Worm (Caenorhabditis elegans) whole organism, midembryonic: ENCODE data around the gene lin-29.
A peak's percentile ranks its signal among the peaks of the same experiment; 100 is the strongest.

ENCODE experiments used
- T22C8.4 ChIP-seq: fragments of 200-800 bp; sonication (Bioruptor generic); IDR thresholded peaks from 2 replicates; pipeline ENCODE4 v1.3.6; 2022; ENCODE audit warnings: missing genetic modification characterization, missing compliant biosample characterization
- cog-1 ChIP-seq: sonication (generic microtip); optimal IDR thresholded peaks from 2 replicates; lab custom pipeline; 2016; ENCODE audit warnings: missing genetic modification characterization, missing compliant biosample characterization
- flt-1 ChIP-seq: fragments of 200-800 bp; sonication (Bioruptor generic); IDR thresholded peaks from 2 replicates; pipeline ENCODE4 v1.3.6; 2022; ENCODE audit warnings: missing genetic modification characterization, missing compliant biosample characterization
- klf-2 ChIP-seq: fragments of 200-800 bp; sonication (Bioruptor generic); conservative IDR thresholded peaks from 2 replicates; pipeline ENCODE4 v1.3.6; 2022; ENCODE audit warnings: missing genetic modification reagents, missing genetic modification characterization, missing compliant biosample characterization
- med-1 ChIP-seq: sonication (generic microtip); optimal IDR thresholded peaks from 2 replicates; lab custom pipeline; 2017; ENCODE audit warnings: missing genetic modification characterization, mild to moderate bottlenecking, missing compliant biosample characterization, antibody characterized with exemption, missing genetic modification reagents; ENCODE audit not compliant: insufficient read depth
- ref-1 ChIP-seq: fragments of 200-800 bp; sonication (Bioruptor generic); conservative IDR thresholded peaks from 2 replicates; pipeline ENCODE4 v1.3.6; 2022; ENCODE audit warnings: missing genetic modification reagents, missing genetic modification characterization, missing compliant biosample characterization
- tab-1 ChIP-seq: fragments of 200-800 bp; sonication (Bioruptor generic); IDR thresholded peaks from 2 replicates; pipeline ENCODE4 v1.3.6; 2022; ENCODE audit warnings: missing genetic modification characterization, missing compliant biosample characterization
- ztf-23 ChIP-seq: fragments of 200-800 bp; sonication (Bioruptor generic); IDR thresholded peaks from 2 replicates; pipeline ENCODE4 v1.3.6; 2022; ENCODE audit warnings: missing genetic modification reagents, missing genetic modification characterization, missing compliant biosample characterization
- ztf-29 ChIP-seq: fragments of 200-800 bp; sonication (Bioruptor generic); IDR thresholded peaks from 2 replicates; pipeline ENCODE4 v1.3.6; 2022; ENCODE audit warnings: missing genetic modification reagents, missing genetic modification characterization, missing compliant biosample characterization

Gene lin-29

ce11 chrII:11935266-11935665 is at the start of gene lin-29:
Gene lin-29, minus strand, starts transcription at chrII:11935343.
- TF ChIP-seq ztf-29 (GFP tag; lab: Robert Waterston, UW) (no peak), T22C8.4 (GFP tag; lab: Robert Waterston, UW) (no peak), ref-1 (GFP tag; lab: Robert Waterston, UW) (no peak), flt-1 (GFP tag; lab: Robert Waterston, UW) (no peak), med-1 (GFP tag; lab: Kevin White, UChicago) (no peak), ztf-23 (GFP tag; lab: Robert Waterston, UW) (no peak), tab-1 (GFP tag; lab: Robert Waterston, UW) (no peak), cog-1 (tag; lab: Kevin White, UChicago) (no peak), klf-2 (GFP tag; lab: Robert Waterston, UW) (no peak)

DNA sequence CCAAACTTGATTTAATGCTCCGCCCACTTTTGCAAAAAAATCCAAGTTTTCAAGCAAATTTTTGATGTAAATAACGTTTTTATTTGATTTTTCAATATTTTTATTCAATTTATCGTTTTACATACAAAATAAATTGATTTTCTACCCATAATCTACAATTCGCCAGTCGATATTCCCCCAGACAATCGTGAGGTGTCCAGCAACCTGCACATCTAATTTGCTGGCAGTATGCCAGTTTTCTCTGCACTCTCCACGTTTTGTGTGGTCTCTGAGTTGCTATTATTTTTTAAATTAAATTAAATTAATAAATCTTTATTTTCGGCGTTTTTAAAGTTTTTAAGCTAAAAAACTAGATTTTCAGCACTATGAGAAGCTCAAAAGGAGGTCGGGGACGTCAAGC is 45.0 kb upstream of the lin-29 start:
- TF ChIP-seq ztf-23 (GFP tag; lab: Robert Waterston, UW) = peak; percentile 76
- no peak for TF ChIP-seq ref-1 (GFP tag; lab: Robert Waterston, UW)
- peak; percentile 62 for TF ChIP-seq cog-1 (tag; lab: Kevin White, UChicago)
- TF ChIP-seq flt-1 (GFP tag; lab: Robert Waterston, UW) = peak; percentile 63
- no peak for TF ChIP-seq ztf-29 (GFP tag; lab: Robert Waterston, UW)
- no peak for TF ChIP-seq klf-2 (GFP tag; lab: Robert Waterston, UW)
- TF ChIP-seq med-1 (GFP tag; lab: Kevin White, UChicago) = no peak
- 0 out of 2 replicates have a peak, but pooled peaks have one; percentile 8 for TF ChIP-seq tab-1 (GFP tag; lab: Robert Waterston, UW)
- no peak for TF ChIP-seq T22C8.4 (GFP tag; lab: Robert Waterston, UW)

ce11 chrII:11979449-11980095 is 44.4 kb upstream of the lin-29 start, which contains the start of the genes ash-2 and Y17G7B.20:
Gene ash-2, plus strand, starts transcription at chrII:11979838.
Gene Y17G7B.20, minus strand, starts transcription at chrII:11979844.
- TF ChIP-seq tab-1 (GFP tag; lab: Robert Waterston, UW) = 0 out of 2 replicates have a peak, but pooled peaks have one; percentile 4
- TF ChIP-seq klf-2 (GFP tag; lab: Robert Waterston, UW) = no peak

ce11 chrII:11978920-11979319 is 43.8 kb upstream of the lin-29 start:
- no peak for TF ChIP-seq cog-1 (tag; lab: Kevin White, UChicago)
- TF ChIP-seq klf-2 (GFP tag; lab: Robert Waterston, UW) = no peak
- TF ChIP-seq ztf-29 (GFP tag; lab: Robert Waterston, UW) = no peak
- TF ChIP-seq ref-1 (GFP tag; lab: Robert Waterston, UW) = no peak
- no peak for TF ChIP-seq T22C8.4 (GFP tag; lab: Robert Waterston, UW)
- no peak for TF ChIP-seq flt-1 (GFP tag; lab: Robert Waterston, UW)
- no peak for TF ChIP-seq med-1 (GFP tag; lab: Kevin White, UChicago)
- TF ChIP-seq ztf-23 (GFP tag; lab: Robert Waterston, UW) = no peak
- TF ChIP-seq tab-1 (GFP tag; lab: Robert Waterston, UW) = no peak

- no peak for TF ChIP-seq ztf-23 (GFP tag; lab: Robert Waterston, UW)
- TF ChIP-seq cog-1 (tag; lab: Kevin White, UChicago) = no peak
- no peak for TF ChIP-seq klf-2 (GFP tag; lab: Robert Waterston, UW)
- no peak for TF ChIP-seq tab-1 (GFP tag; lab: Robert Waterston, UW)
- no peak for TF ChIP-seq T22C8.4 (GFP tag; lab: Robert Waterston, UW)
- no peak for TF ChIP-seq flt-1 (GFP tag; lab: Robert Waterston, UW)
- TF ChIP-seq ztf-29 (GFP tag; lab: Robert Waterston, UW) = no peak
- no peak for TF ChIP-seq med-1 (GFP tag; lab: Kevin White, UChicago)
- TF ChIP-seq ref-1 (GFP tag; lab: Robert Waterston, UW) = no peak
Measured at ce11 chrII:11978478-11978877, 43.3 kb upstream of the lin-29 start.

- TF ChIP-seq flt-1 (GFP tag; lab: Robert Waterston, UW) = 0 out of 2 replicates have a peak, but pooled peaks have one; percentile 50
- TF ChIP-seq ref-1 (GFP tag; lab: Robert Waterston, UW) = no peak
Measured at ce11 chrII:11977363-11977762, 42.2 kb upstream of the lin-29 start, which contains the start of gene Y17G7B.21. Gene Y17G7B.21, minus strand, starts transcription at chrII:11977661.

ce11 chrII:11976727-11977259 is 41.6 kb upstream of the lin-29 start:
- TF ChIP-seq ref-1 (GFP tag; lab: Robert Waterston, UW) (no peak), tab-1 (GFP tag; lab: Robert Waterston, UW) (no peak), klf-2 (GFP tag; lab: Robert Waterston, UW) (no peak), ztf-29 (GFP tag; lab: Robert Waterston, UW) (no peak), T22C8.4 (GFP tag; lab: Robert Waterston, UW) (no peak)

ce11 chrII:11974048-11974995 is 39.2 kb upstream of the lin-29 start:
- TF ChIP-seq ref-1 (GFP tag; lab: Robert Waterston, UW) (no peak), klf-2 (GFP tag; lab: Robert Waterston, UW) (no peak), T22C8.4 (GFP tag; lab: Robert Waterston, UW) (no peak)

- TF ChIP-seq klf-2 (GFP tag; lab: Robert Waterston, UW) = no peak
- no peak for TF ChIP-seq tab-1 (GFP tag; lab: Robert Waterston, UW)
- TF ChIP-seq cog-1 (tag; lab: Kevin White, UChicago) = no peak
- no peak for TF ChIP-seq ref-1 (GFP tag; lab: Robert Waterston, UW)
- TF ChIP-seq flt-1 (GFP tag; lab: Robert Waterston, UW) = no peak
- no peak for TF ChIP-seq T22C8.4 (GFP tag; lab: Robert Waterston, UW)
- no peak for TF ChIP-seq ztf-29 (GFP tag; lab: Robert Waterston, UW)
- no peak for TF ChIP-seq ztf-23 (GFP tag; lab: Robert Waterston, UW)
- no peak for TF ChIP-seq med-1 (GFP tag; lab: Kevin White, UChicago)
Measured at ce11 chrII:11973632-11974031, 38.5 kb upstream of the lin-29 start, which contains the start of gene acbp-6. Gene acbp-6, minus strand, starts transcription at chrII:11973732.
